Fruit fly (Drosophila melanogaster) S2 (cell line): ENCODE data around the gene CG31917.

Experiments
- CG8478 ChIP-seq: fragments of >200 bp; optimal IDR thresholded peaks from 2 replicates; lab custom pipeline; 2018
- CTCF ChIP-seq, 2 experiments: fragments of >200 bp; optimal IDR thresholded peaks; 2 replicates each; lab custom pipeline; 2018

DNA sequence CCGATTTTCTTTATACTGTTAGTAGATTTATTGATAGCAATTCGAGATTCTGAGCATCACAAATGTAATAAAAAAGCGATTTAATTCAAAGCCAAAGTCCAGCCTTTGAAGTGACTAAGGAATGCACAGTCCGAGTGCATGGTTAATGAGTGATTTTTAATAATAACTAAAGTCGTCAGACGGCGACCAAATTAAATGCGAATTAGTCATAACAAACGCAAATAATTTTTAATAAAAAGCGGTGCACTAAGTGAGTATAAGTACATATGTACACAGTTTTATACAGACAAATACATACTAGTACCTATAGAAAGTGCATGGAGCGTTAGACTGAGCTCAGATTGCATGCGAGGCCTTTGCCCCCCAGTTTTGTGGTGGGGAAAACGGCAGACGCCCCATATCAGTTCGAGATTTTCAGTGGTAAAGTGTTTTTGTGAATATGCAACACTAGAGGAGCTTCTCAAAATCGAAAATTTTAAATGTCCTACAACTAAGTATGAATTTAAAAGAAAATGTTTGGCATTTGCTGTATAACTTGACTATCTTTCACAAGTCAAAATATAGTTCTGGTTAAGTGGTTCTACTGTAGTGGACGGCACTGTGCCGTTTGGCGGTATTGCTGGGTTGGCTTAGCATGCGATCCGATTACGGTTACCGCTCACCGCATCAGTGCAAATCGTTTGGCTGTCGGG, 7.8 kb downstream of the CG31917 start:
- TF ChIP-seq CTCF (optimal IDR thresholded peaks at IDR 0.05; lab: Kevin White, UChicago) (no peak), CG8478 (no peak)
